Fruit fly (Drosophila melanogaster) whole organism, adult: ENCODE results near the gene CG14300.

Source experiments
- CG1620 ChIP-seq: fragments of 200-800 bp; sonication (Bioruptor generic); optimal IDR thresholded peaks from 2 replicates; lab custom pipeline; 2016; ENCODE audit warnings: missing biosample characterization, missing genetic modification characterization
- CG5204 ChIP-seq: fragments of 200-800 bp; sonication (Bioruptor generic); optimal IDR thresholded peaks from 2 replicates; lab custom pipeline; 2016; ENCODE audit warnings: missing biosample characterization, missing genetic modification characterization
- Clk ChIP-seq: fragments of 200-800 bp; sonication (Bioruptor generic); optimal IDR thresholded peaks from 2 replicates; lab custom pipeline; 2017; ENCODE audit warnings: missing biosample characterization, missing genetic modification characterization
- cic ChIP-seq: fragments of 200-800 bp; sonication (Bioruptor generic); optimal IDR thresholded peaks from 2 replicates; lab custom pipeline; 2017; ENCODE audit warnings: missing biosample characterization, mild to moderate bottlenecking, missing genetic modification characterization, moderate library complexity
- cnc ChIP-seq, 2 experiments: fragments of >200 bp; optimal IDR thresholded peaks; 2 replicates each; lab custom pipeline; 2017
- ovo ChIP-seq: fragments of 200-800 bp; sonication (Bioruptor generic); optimal IDR thresholded peaks from 2 replicates; lab custom pipeline; 2016; ENCODE audit warnings: missing biosample characterization, missing genetic modification characterization

DNA sequence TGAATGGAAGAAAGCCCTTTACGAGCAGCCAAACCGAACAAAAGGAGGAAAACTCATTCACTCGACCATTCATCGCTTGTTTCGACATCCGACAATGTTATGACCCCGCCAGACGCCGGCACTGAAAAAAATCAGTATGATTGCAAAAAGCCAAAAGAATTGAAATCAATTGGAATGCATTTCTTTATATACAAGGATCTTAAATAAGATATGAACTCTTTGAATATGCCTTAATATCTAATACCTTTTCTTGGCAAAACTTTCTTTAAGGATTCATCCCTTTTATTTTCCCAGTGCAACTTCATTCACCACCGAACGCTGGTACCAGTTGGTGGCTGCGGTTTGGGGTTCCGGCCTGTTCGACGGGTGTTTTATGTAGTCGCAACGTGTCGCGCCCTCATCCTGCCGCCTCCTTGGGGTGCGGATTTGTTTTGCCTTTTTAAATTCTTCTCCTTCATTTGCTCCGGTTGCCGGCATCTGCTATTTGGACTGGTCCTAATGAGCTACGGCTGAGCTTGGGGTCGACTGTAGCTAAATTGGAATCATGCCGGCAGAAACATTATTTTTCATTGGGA lies 26.3 kb upstream of the CG14300 start:
- TF ChIP-seq cnc (optimal IDR thresholded peaks at IDR 0.05; lab: Kevin White, UChicago) (no peak), CG1620 (GFP tag; lab: Kevin White, UChicago) (no peak), Clk (GFP tag; lab: Kevin White, UChicago) (no peak), cic (GFP tag; lab: Kevin White, UChicago) (no peak), ovo (GFP tag; lab: Kevin White, UChicago) (no peak), CG5204 (GFP tag; lab: Kevin White, UChicago) (peak; percentile 29)
